Worm (Caenorhabditis elegans) whole organism, L4 larva: Measurements from ENCODE around the gene F42C5.6.

ENCODE experiments used
- D1046.2 ChIP-seq: fragments of 200-800 bp; sonication (Bioruptor generic); IDR thresholded peaks from 2 replicates; pipeline ENCODE4 v1.3.6; 2022; ENCODE audit warnings: missing genetic modification characterization, missing compliant biosample characterization
- F10B5.3 ChIP-seq: sonication (generic microtip); optimal IDR thresholded peaks from 2 replicates; lab custom pipeline; 2016; ENCODE audit warnings: mild to moderate bottlenecking, missing genetic modification characterization, missing compliant biosample characterization
- F49E8.2 ChIP-seq: sonication (generic microtip); optimal IDR thresholded peaks from 2 replicates; lab custom pipeline; 2016; ENCODE audit warnings: missing compliant biosample characterization, mild to moderate bottlenecking, missing genetic modification characterization, borderline replicate concordance
- Y48G9A.11 ChIP-seq: fragments of 200-800 bp; sonication (Bioruptor generic); IDR thresholded peaks from 2 replicates; pipeline ENCODE4 v1.3.6; 2022; ENCODE audit warnings: missing genetic modification reagents, missing genetic modification characterization, missing compliant biosample characterization
- ZK337.2 ChIP-seq: fragments of 200-800 bp; sonication (Bioruptor generic); IDR thresholded peaks from 2 replicates; pipeline ENCODE4 v1.3.6; 2022; ENCODE audit warnings: missing genetic modification reagents, missing genetic modification characterization, missing compliant biosample characterization
- aha-1 ChIP-seq: fragments of 150-350 bp; peaks from one replicate; lab custom pipeline; 2014; ENCODE audit warnings: missing biosample characterization, missing genetic modification characterization
- aly-2 ChIP-seq: sonication (generic microtip); optimal IDR thresholded peaks from 2 replicates; lab custom pipeline; 2018; ENCODE audit warnings: missing biosample characterization, missing genetic modification characterization
- ama-1 ChIP-seq: fragments of 150-350 bp; optimal IDR thresholded peaks from 2 replicates; lab custom pipeline; 2014; ENCODE audit warnings: inconsistent platforms, mixed read lengths
- arid-1 ChIP-seq: fragments of 200-800 bp; sonication (Bioruptor generic); conservative IDR thresholded peaks from 2 replicates; pipeline ENCODE4 v1.3.6; 2022; ENCODE audit warnings: missing genetic modification reagents, missing genetic modification characterization, missing compliant biosample characterization
- ceh-32 ChIP-seq: sonication (generic microtip); optimal IDR thresholded peaks from 2 replicates; lab custom pipeline; 2016; ENCODE audit warnings: mild to moderate bottlenecking, missing genetic modification characterization, missing compliant biosample characterization; ENCODE audit not compliant: poor library complexity
- ceh-44 ChIP-seq: fragments of 200-800 bp; sonication (Bioruptor generic); IDR thresholded peaks from 2 replicates; pipeline ENCODE4 v1.3.6; 2022; ENCODE audit warnings: missing genetic modification reagents, missing genetic modification characterization, missing compliant biosample characterization
- ceh-62 ChIP-seq: sonication (generic microtip); optimal IDR thresholded peaks from 2 replicates; lab custom pipeline; 2017; ENCODE audit warnings: missing biosample characterization, missing genetic modification characterization
- daf-16 ChIP-seq, 3 experiments: sonication (generic microtip); optimal IDR thresholded peaks; 2 replicates each; lab custom pipeline; 2016 to 2017; ENCODE audit warnings: missing genetic modification characterization in 3 of 3, missing genetic modification reagents in 3 of 3, mild to moderate bottlenecking in 2 of 3, missing compliant biosample characterization in 2 of 3, missing biosample characterization in 1 of 3, moderate library complexity in 1 of 3
- dmd-6 ChIP-seq: fragments of 200-800 bp; sonication (Bioruptor generic); IDR thresholded peaks from 2 replicates; pipeline ENCODE4 v1.3.6; 2022; ENCODE audit warnings: missing genetic modification reagents, missing genetic modification characterization, missing compliant biosample characterization
- dmd-9 ChIP-seq: fragments of 200-800 bp; sonication (Bioruptor generic); IDR thresholded peaks from 2 replicates; pipeline ENCODE4 v1.3.6; 2022; ENCODE audit warnings: missing genetic modification reagents, missing genetic modification characterization, missing compliant biosample characterization
- dpl-1 ChIP-seq: fragments of 150-350 bp; optimal IDR thresholded peaks from 2 replicates; lab custom pipeline; 2014; ENCODE audit warnings: missing biosample characterization, missing genetic modification reagents, missing genetic modification characterization
- duxl-1 ChIP-seq: sonication (generic microtip); optimal IDR thresholded peaks from 2 replicates; lab custom pipeline; 2016; ENCODE audit warnings: mild to moderate bottlenecking, missing genetic modification characterization, moderate library complexity, missing compliant biosample characterization; ENCODE audit not compliant: poor library complexity
- dve-1 ChIP-seq: sonication (generic microtip); optimal IDR thresholded peaks from 2 replicates; lab custom pipeline; 2017; ENCODE audit warnings: antibody characterized with exemption, mild to moderate bottlenecking, missing genetic modification characterization, missing compliant biosample characterization; ENCODE audit not compliant: insufficient read depth
- fkh-10 ChIP-seq: fragments of 150-350 bp; optimal IDR thresholded peaks from 2 replicates; lab custom pipeline; 2014; ENCODE audit warnings: missing biosample characterization, missing genetic modification reagents, missing genetic modification characterization
- hlh-11 ChIP-seq: fragments of 200-800 bp; sonication (Bioruptor generic); optimal IDR thresholded peaks from 2 replicates; lab custom pipeline; 2018; ENCODE audit warnings: mild to moderate bottlenecking, missing genetic modification characterization, missing compliant biosample characterization
- hlh-30 ChIP-seq: sonication (generic microtip); optimal IDR thresholded peaks from 2 replicates; lab custom pipeline; 2017; ENCODE audit warnings: antibody characterized with exemption, mild to moderate bottlenecking, missing genetic modification characterization, missing compliant biosample characterization; ENCODE audit not compliant: insufficient read depth
- hmg-1.1 ChIP-seq: fragments of 200-800 bp; sonication (Bioruptor generic); IDR thresholded peaks from 2 replicates; pipeline ENCODE4 v1.3.6; 2022; ENCODE audit warnings: missing genetic modification reagents, missing genetic modification characterization, missing compliant biosample characterization
- lim-7 ChIP-seq: fragments of 200-800 bp; sonication (Bioruptor generic); IDR thresholded peaks from 2 replicates; pipeline ENCODE4 v1.3.6; 2022; ENCODE audit warnings: missing genetic modification characterization, missing compliant biosample characterization
- lin-1 ChIP-seq: fragments of 200-800 bp; sonication (Bioruptor generic); IDR thresholded peaks from 2 replicates; pipeline ENCODE4 v1.3.6; 2022; ENCODE audit warnings: missing genetic modification reagents, missing genetic modification characterization, missing compliant biosample characterization
- lin-13 ChIP-seq: fragments of 150-350 bp; optimal IDR thresholded peaks from 2 replicates; lab custom pipeline; 2014; ENCODE audit warnings: missing biosample characterization, missing genetic modification reagents, missing genetic modification characterization
- lin-29 ChIP-seq: fragments of 200-800 bp; sonication (Bioruptor generic); IDR thresholded peaks from 2 replicates; pipeline ENCODE4 v1.3.6; 2022; ENCODE audit warnings: missing genetic modification reagents, missing genetic modification characterization, missing compliant biosample characterization
- lir-3 ChIP-seq: sonication (generic microtip); optimal IDR thresholded peaks from 2 replicates; lab custom pipeline; 2016; ENCODE audit warnings: mild to moderate bottlenecking, missing genetic modification characterization, missing compliant biosample characterization
- madf-9 ChIP-seq: fragments of 200-800 bp; sonication (Bioruptor generic); conservative IDR thresholded peaks from 2 replicates; pipeline ENCODE4 v1.3.6; 2022; ENCODE audit warnings: missing genetic modification reagents, missing genetic modification characterization, missing compliant biosample characterization
- mdl-1 ChIP-seq, 2 experiments: fragments of 150-350 bp in 1 of 2; sonication (generic microtip) in 1 of 2; optimal IDR thresholded peaks; 2 replicates each; lab custom pipeline; 2014 to 2017; ENCODE audit warnings: missing biosample characterization in 2 of 2, missing genetic modification characterization in 2 of 2
- mdt-29 ChIP-seq: fragments of 200-800 bp; sonication (Bioruptor generic); IDR thresholded peaks from 2 replicates; pipeline ENCODE4 v1.3.6; 2022; ENCODE audit warnings: missing genetic modification reagents, missing genetic modification characterization, missing compliant biosample characterization
- mep-1 ChIP-seq: fragments of 150-350 bp; sonication (generic microtip); optimal IDR thresholded peaks from 3 replicates; lab custom pipeline; 2014; ENCODE audit warnings: missing biosample characterization, missing genetic modification characterization
- mxl-2 ChIP-seq: fragments of 200-800 bp; sonication (Bioruptor generic); conservative IDR thresholded peaks from 2 replicates; pipeline ENCODE4 v1.3.6; 2022; ENCODE audit warnings: missing genetic modification reagents, missing genetic modification characterization, missing compliant biosample characterization
- nhr-237 ChIP-seq: sonication (generic microtip); optimal IDR thresholded peaks from 2 replicates; lab custom pipeline; 2017; ENCODE audit warnings: missing biosample characterization, missing genetic modification characterization
- nhr-25 ChIP-seq: sonication (generic microtip); optimal IDR thresholded peaks from 2 replicates; lab custom pipeline; 2017; ENCODE audit warnings: missing genetic modification characterization, mild to moderate bottlenecking, missing compliant biosample characterization, antibody characterized with exemption, moderate library complexity, borderline replicate concordance; ENCODE audit not compliant: insufficient read depth
- nhr-6 ChIP-seq: fragments of 150-350 bp; optimal IDR thresholded peaks from 2 replicates; lab custom pipeline; 2014; ENCODE audit warnings: missing biosample characterization, missing genetic modification characterization
- pqm-1 ChIP-seq: sonication (generic microtip); optimal IDR thresholded peaks from 2 replicates; lab custom pipeline; 2017; ENCODE audit warnings: missing biosample characterization, missing genetic modification characterization
- skn-1 ChIP-seq: fragments of 150-350 bp; optimal IDR thresholded peaks from 2 replicates; lab custom pipeline; 2014; ENCODE audit warnings: missing biosample characterization, missing genetic modification characterization
- snpc-1.2 ChIP-seq: fragments of 200-800 bp; sonication (Bioruptor generic); IDR thresholded peaks from 2 replicates; pipeline ENCODE4 v1.3.6; 2022; ENCODE audit warnings: missing genetic modification reagents, missing genetic modification characterization, missing compliant biosample characterization
- snpc-4 ChIP-seq: fragments of 150-350 bp; optimal IDR thresholded peaks from 2 replicates; lab custom pipeline; 2014; ENCODE audit warnings: missing biosample characterization, missing genetic modification characterization
- tra-1 ChIP-seq: fragments of 200-800 bp; sonication (Bioruptor generic); IDR thresholded peaks from 2 replicates; pipeline ENCODE4 v1.3.6; 2022; ENCODE audit warnings: missing genetic modification reagents, missing genetic modification characterization, missing compliant biosample characterization
- unc-130 ChIP-seq: sonication (generic microtip); optimal IDR thresholded peaks from 2 replicates; lab custom pipeline; 2016; ENCODE audit warnings: missing genetic modification reagents, missing genetic modification characterization, missing compliant biosample characterization
- unc-39 ChIP-seq: sonication (generic microtip); optimal IDR thresholded peaks from 2 replicates; lab custom pipeline; 2017; ENCODE audit warnings: missing biosample characterization, missing genetic modification characterization
- unc-62 ChIP-seq, 3 experiments: fragments of 150-350 bp in 1 of 3; sonication (generic microtip); optimal IDR thresholded peaks in 2 of 3; peaks in 1 of 3; 1 replicate in 1 of 3; 2 replicates in 2 of 3; lab custom pipeline; 2014 to 2017; ENCODE audit warnings: missing biosample characterization in 3 of 3, missing genetic modification characterization in 3 of 3, missing genetic modification reagents in 3 of 3, missing genotype in 1 of 3
- zip-11 ChIP-seq: fragments of 200-800 bp; sonication (Bioruptor generic); IDR thresholded peaks from 2 replicates; pipeline ENCODE4 v1.3.6; 2022; ENCODE audit warnings: missing genetic modification characterization, missing compliant biosample characterization
- ztf-7 ChIP-seq: fragments of 150-350 bp; optimal IDR thresholded peaks from 2 replicates; lab custom pipeline; 2014; ENCODE audit warnings: missing biosample characterization, missing genetic modification characterization

Gene F42C5.6

ce11 chrIV:7317829-7318529 is 9.1 kb upstream of the F42C5.6 start (continued):
- TF ChIP-seq mdl-1 (tag; optimal IDR thresholded peaks at IDR 0.05; lab: Kevin White, UChicago) (peak in 1 of 2 experiments; percentile 43), dpl-1 (GFP tag; lab: Kevin White, UChicago) (no peak)

DNA sequence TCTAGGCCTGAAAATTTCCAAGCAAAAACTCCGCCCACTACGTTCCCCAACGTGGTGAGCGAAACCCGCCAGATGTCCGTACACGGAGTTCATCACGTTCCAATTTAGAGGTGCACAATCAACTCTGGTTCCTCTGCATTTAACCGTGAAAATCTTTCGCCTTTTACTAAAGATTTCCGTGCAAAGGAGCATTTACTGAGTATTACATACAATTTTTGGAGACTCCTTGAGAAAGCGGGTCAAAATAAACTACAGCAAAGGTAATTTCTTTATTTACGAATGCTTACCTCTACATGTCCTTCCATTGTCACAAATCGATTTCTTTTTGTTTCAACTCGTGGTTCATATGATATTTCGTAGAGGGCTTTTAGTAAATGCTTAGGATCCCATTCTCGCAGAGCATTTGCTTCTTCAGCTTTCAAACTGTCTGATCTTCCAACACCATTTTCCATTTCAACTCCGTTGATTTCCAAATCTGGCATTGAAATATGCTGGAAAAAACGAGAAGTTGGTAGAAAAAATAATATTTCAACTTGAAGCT is 7.8 kb upstream of the F42C5.6 start, which contains the start of gene F42C5.9:
F42C5.9 (minus strand) TSS at position 491 of the 541 bp plus-strand sequence.
- TF ChIP-seq dmd-6 (GFP tag; lab: Robert Waterston, UW) (peak; percentile 22; the same call in 1 of the 2 replicates), arid-1 (0 out of 2 replicates have a peak, but pooled peaks have one; percentile 36), dpl-1 (GFP tag; lab: Kevin White, UChicago) (no peak), dmd-9 (GFP tag; lab: Robert Waterston, UW) (0 out of 2 replicates have a peak, but pooled peaks have one; percentile 33), hlh-30 (tag; lab: Kevin White, UChicago) (peak; percentile 10), mep-1 (tag; lab: Kevin White, UChicago) (no peak), ZK337.2 (GFP tag; lab: Robert Waterston, UW) (no peak), skn-1 (tag; lab: Kevin White, UChicago) (no peak), Y48G9A.11 (GFP tag; lab: Robert Waterston, UW) (no peak; the same call in 1 of the 2 replicates), unc-130 (GFP tag; lab: Kevin White, UChicago) (peak; percentile 70), nhr-25 (tag; lab: Kevin White, UChicago) (no peak), ztf-7 (tag; lab: Kevin White, UChicago) (no peak), lir-3 (no peak), pqm-1 (peak; percentile 15), madf-9 (GFP tag; lab: Robert Waterston, UW) (no peak), duxl-1 (tag; lab: Kevin White, UChicago) (peak; percentile 40), aly-2 (tag; lab: Kevin White, UChicago) (peak; percentile 50), tra-1 (no peak), ceh-32 (tag; lab: Kevin White, UChicago) (no peak), mdt-29 (GFP tag; lab: Robert Waterston, UW) (peak; percentile 20; the same call in 1 of the 2 replicates), lim-7 (GFP tag; lab: Robert Waterston, UW) (no peak), lin-13 (GFP tag; lab: Kevin White, UChicago) (peak; percentile 35), ceh-44 (GFP tag; lab: Robert Waterston, UW) (0 out of 2 replicates have a peak, but pooled peaks have one; percentile 70), fkh-10 (no peak), hlh-11 (peak; percentile 30), hmg-1.1 (GFP tag; lab: Robert Waterston, UW) (no peak), zip-11 (no peak), lin-29 (GFP tag; lab: Robert Waterston, UW) (no peak), daf-16 (GFP tag; optimal IDR thresholded peaks at IDR 0.05; lab: Kevin White, UChicago) (no peak), daf-16 (tag; optimal IDR thresholded peaks at IDR 0.05; lab: Kevin White, UChicago) (peak; percentile 62), unc-39 (tag; lab: Kevin White, UChicago) (no peak), ceh-62 (tag; lab: Kevin White, UChicago) (no peak), unc-62 (GFP tag; optimal IDR thresholded peaks at IDR 0.05 in 1 of 2; lab: Kevin White, UChicago) (peak in 1 of 2 experiments; percentile 76), unc-62 (tag; optimal IDR thresholded peaks at IDR 0.05; lab: Kevin White, UChicago) (no peak), D1046.2 (no peak), nhr-237 (tag; lab: Kevin White, UChicago) (no peak), ama-1 (peak; percentile 83), F10B5.3 (tag; lab: Kevin White, UChicago) (no peak), F49E8.2 (tag; lab: Kevin White, UChicago) (peak; percentile 78), nhr-6 (tag; lab: Kevin White, UChicago) (no peak), snpc-4 (tag; lab: Kevin White, UChicago) (peak; percentile 77), snpc-1.2 (GFP tag; lab: Robert Waterston, UW) (peak; percentile 93), lin-1 (GFP tag; lab: Robert Waterston, UW) (no peak), dve-1 (tag; lab: Kevin White, UChicago) (peak; percentile 35), aha-1 (peak; percentile 83), mxl-2 (GFP tag; lab: Robert Waterston, UW) (no peak)
